Fruit fly (Drosophila melanogaster) whole organism, embryonic: ENCODE data around the gene CG5815.

Experiments
- Atf6 ChIP-seq: fragments of 200-800 bp; sonication (Bioruptor generic); IDR thresholded peaks from 2 replicates; pipeline ENCODE4 v1.3.6; 2022; ENCODE audit warnings: missing biosample characterization, missing genetic modification characterization
- B-H2 ChIP-seq: fragments of 200-800 bp; sonication (Bioruptor generic); optimal IDR thresholded peaks from 2 replicates; lab custom pipeline; 2018; ENCODE audit warnings: missing biosample characterization, mild to moderate bottlenecking, missing genetic modification characterization
- CG10209 ChIP-seq: fragments of 200-800 bp; sonication (Bioruptor generic); optimal IDR thresholded peaks from 3 replicates; lab custom pipeline; 2017; ENCODE audit warnings: missing biosample characterization, mild to moderate bottlenecking, missing genetic modification characterization, missing genetic modification reagents
- CG10462 ChIP-seq: fragments of 200-800 bp; sonication (Bioruptor generic); optimal IDR thresholded peaks from 2 replicates; lab custom pipeline; 2016; ENCODE audit warnings: missing biosample characterization, missing genetic modification characterization
- CG10654 ChIP-seq: fragments of 200-800 bp; sonication (Bioruptor generic); optimal IDR thresholded peaks from 2 replicates; lab custom pipeline; 2016; ENCODE audit warnings: missing biosample characterization, missing genetic modification characterization
- CG10979 ChIP-seq: fragments of 200-800 bp; sonication (Bioruptor generic); optimal IDR thresholded peaks from 2 replicates; lab custom pipeline; 2018; ENCODE audit warnings: missing biosample characterization, mild to moderate bottlenecking, missing genetic modification characterization, moderate library complexity
- CG11093 ChIP-seq: fragments of 200-800 bp; sonication (Bioruptor generic); IDR thresholded peaks from 3 replicates; pipeline ENCODE4 v1.3.6; 2022; ENCODE audit warnings: missing biosample characterization, missing genetic modification characterization
- CG12104 ChIP-seq: fragments of 200-800 bp; sonication (Bioruptor generic); optimal IDR thresholded peaks from 3 replicates; lab custom pipeline; 2016; ENCODE audit warnings: missing biosample characterization, missing genetic modification characterization
- CG12744 ChIP-seq: fragments of 200-800 bp; sonication (Bioruptor generic); optimal IDR thresholded peaks from 2 replicates; lab custom pipeline; 2016; ENCODE audit warnings: missing biosample characterization, missing genetic modification characterization
- CG14710 ChIP-seq: fragments of 200-800 bp; sonication (Bioruptor generic); optimal IDR thresholded peaks from 3 replicates; lab custom pipeline; 2019; ENCODE audit warnings: missing biosample characterization, mild to moderate bottlenecking, missing genetic modification characterization, moderate library complexity
- CG1603 ChIP-seq: fragments of 200-800 bp; sonication (Bioruptor generic); optimal IDR thresholded peaks from 2 replicates; lab custom pipeline; 2019; ENCODE audit warnings: missing biosample characterization, mild to moderate bottlenecking, missing genetic modification characterization, moderate library complexity
- CG17385 ChIP-seq: fragments of 200-800 bp; sonication (Bioruptor generic); optimal IDR thresholded peaks from 3 replicates; lab custom pipeline; 2018; ENCODE audit warnings: missing biosample characterization, mild to moderate bottlenecking, missing genetic modification characterization
- CG17829 ChIP-seq: fragments of 200-800 bp; optimal IDR thresholded peaks from 2 replicates; lab custom pipeline; 2019; ENCODE audit warnings: missing biosample characterization, mild to moderate bottlenecking, missing genetic modification characterization, moderate library complexity
- CG1792 ChIP-seq: fragments of 200-800 bp; sonication (Bioruptor generic); optimal IDR thresholded peaks from 2 replicates; lab custom pipeline; 2016; ENCODE audit warnings: missing biosample characterization, missing genetic modification characterization
- CG2129 ChIP-seq: fragments of 200-800 bp; sonication (Bioruptor generic); IDR thresholded peaks from 2 replicates; pipeline ENCODE4 v1.3.6; 2022; ENCODE audit warnings: missing biosample characterization, missing genetic modification characterization; ENCODE audit not compliant: partially characterized antibody
- CG30403 ChIP-seq: fragments of 200-800 bp; sonication (Bioruptor generic); optimal IDR thresholded peaks from 3 replicates; lab custom pipeline; 2016; ENCODE audit warnings: missing biosample characterization, missing genetic modification characterization
- CG31365 ChIP-seq: fragments of 200-800 bp; sonication (Bioruptor generic); optimal IDR thresholded peaks from 2 replicates; lab custom pipeline; 2018; ENCODE audit warnings: missing biosample characterization, mild to moderate bottlenecking, missing genetic modification characterization
- CG31388 ChIP-seq: fragments of 200-800 bp; sonication (Bioruptor generic); optimal IDR thresholded peaks from 2 replicates; lab custom pipeline; 2016; ENCODE audit warnings: missing biosample characterization, missing genetic modification characterization
- CG34422 ChIP-seq: fragments of 200-800 bp; sonication (Bioruptor generic); IDR thresholded peaks from 3 replicates; pipeline ENCODE4 v1.3.6; 2022; ENCODE audit warnings: missing biosample characterization, missing genetic modification characterization
- CG3838 ChIP-seq: fragments of 200-800 bp; sonication (Bioruptor generic); optimal IDR thresholded peaks from 3 replicates; lab custom pipeline; 2016; ENCODE audit warnings: missing biosample characterization, missing genetic modification characterization
- CG3847 ChIP-seq: fragments of 200-800 bp; sonication (Bioruptor generic); IDR thresholded peaks from 2 replicates; pipeline ENCODE4 v1.3.6; 2022; ENCODE audit warnings: missing biosample characterization, missing genetic modification characterization
- CG4617 ChIP-seq: fragments of 200-800 bp; sonication (Bioruptor generic); optimal IDR thresholded peaks from 3 replicates; lab custom pipeline; 2016; ENCODE audit warnings: missing biosample characterization, missing genetic modification characterization, borderline replicate concordance
- CG5180 ChIP-seq: fragments of 200-800 bp; sonication (Bioruptor generic); optimal IDR thresholded peaks from 3 replicates; lab custom pipeline; 2017; ENCODE audit warnings: missing biosample characterization, missing genetic modification characterization, mild to moderate bottlenecking, moderate library complexity, missing genetic modification reagents
- CG6683 ChIP-seq: fragments of 200-800 bp; sonication (Bioruptor generic); optimal IDR thresholded peaks from 2 replicates; lab custom pipeline; 2017; ENCODE audit warnings: missing biosample characterization, mild to moderate bottlenecking, missing genetic modification characterization, missing genetic modification reagents
- Dbx ChIP-seq: fragments of 200-800 bp; sonication (Bioruptor generic); IDR thresholded peaks from 3 replicates; pipeline ENCODE4 v1.3.6; 2022; ENCODE audit warnings: missing biosample characterization, missing genetic modification characterization
- Dll ChIP-seq: fragments of 200-800 bp; sonication (Bioruptor generic); IDR thresholded peaks from 4 replicates; pipeline ENCODE4 v1.3.6; 2022; ENCODE audit warnings: missing biosample characterization, missing genetic modification characterization; ENCODE audit not compliant: partially characterized antibody
- E2f1 ChIP-seq: fragments of 200-800 bp; sonication (Bioruptor generic); IDR thresholded peaks from 2 replicates; pipeline ENCODE4 v1.3.6; 2022; ENCODE audit warnings: missing biosample characterization, missing genetic modification characterization
- Ets65A ChIP-seq: fragments of 200-800 bp; sonication (Bioruptor generic); peaks from one replicate; lab custom pipeline; 2016; ENCODE audit warnings: missing biosample characterization, missing genetic modification characterization
- H2.0 ChIP-seq: fragments of 200-800 bp; sonication (Bioruptor generic); IDR thresholded peaks from 2 replicates; pipeline ENCODE4 v1.3.6; 2022; ENCODE audit warnings: missing biosample characterization, missing genetic modification characterization
- HLH54F ChIP-seq: fragments of 200-800 bp; sonication (Bioruptor generic); optimal IDR thresholded peaks from 3 replicates; lab custom pipeline; 2016; ENCODE audit warnings: missing biosample characterization, missing genetic modification characterization
- Hr3 ChIP-seq: fragments of 200-800 bp; sonication (Bioruptor generic); optimal IDR thresholded peaks from 3 replicates; lab custom pipeline; 2016; ENCODE audit warnings: missing biosample characterization, missing genetic modification characterization
- Lhr ChIP-seq: fragments of 200-800 bp; sonication (Bioruptor generic); optimal IDR thresholded peaks from 3 replicates; lab custom pipeline; 2017; ENCODE audit warnings: mild to moderate bottlenecking, missing biosample characterization, missing genetic modification reagents, missing genetic modification characterization
- Oli ChIP-seq: fragments of 200-800 bp; sonication (Bioruptor generic); optimal IDR thresholded peaks from 2 replicates; lab custom pipeline; 2018; ENCODE audit warnings: missing biosample characterization, mild to moderate bottlenecking, missing genetic modification characterization, moderate library complexity
- Optix ChIP-seq: fragments of 200-800 bp; sonication (Bioruptor generic); IDR thresholded peaks from 3 replicates; pipeline ENCODE4 v1.3.6; 2022; ENCODE audit warnings: missing biosample characterization, missing genetic modification characterization
- Ptx1 ChIP-seq: fragments of 200-800 bp; sonication (Bioruptor generic); IDR thresholded peaks from 2 replicates; pipeline ENCODE4 v1.3.6; 2022; ENCODE audit warnings: missing biosample characterization, missing genetic modification characterization
- Stat92E ChIP-seq, 3 experiments: fragments of >200 bp in 2 of 3; fragments of 200-800 bp in 1 of 3; sonication (Bioruptor generic) in 1 of 3; optimal IDR thresholded peaks; 2 replicates each; lab custom pipeline; 2017 to 2019; ENCODE audit warnings: missing biosample characterization in 3 of 3, missing genetic modification characterization in 3 of 3, mild to moderate bottlenecking in 1 of 3, moderate library complexity in 1 of 3
- TFAM ChIP-seq: fragments of 200-800 bp; sonication (Bioruptor generic); optimal IDR thresholded peaks from 2 replicates; lab custom pipeline; 2017; ENCODE audit warnings: missing biosample characterization, missing genetic modification characterization, inconsistent platforms
- ato ChIP-seq: fragments of 200-800 bp; sonication (Bioruptor generic); IDR thresholded peaks from 2 replicates; pipeline ENCODE4 v1.3.6; 2022; ENCODE audit warnings: missing biosample characterization, missing genetic modification characterization; ENCODE audit not compliant: partially characterized antibody
- bigmax ChIP-seq: fragments of 200-800 bp; sonication (Bioruptor generic); optimal IDR thresholded peaks from 2 replicates; lab custom pipeline; 2018; ENCODE audit warnings: missing biosample characterization, mild to moderate bottlenecking, missing genetic modification characterization
- corto ChIP-seq: fragments of 200-800 bp; sonication (Bioruptor generic); optimal IDR thresholded peaks from 2 replicates; lab custom pipeline; 2016; ENCODE audit warnings: missing biosample characterization, mild to moderate bottlenecking, missing genetic modification characterization, moderate library complexity
- croc ChIP-seq: fragments of 200-800 bp; sonication (Bioruptor generic); conservative IDR thresholded peaks from 3 replicates; pipeline ENCODE4 v1.3.6; 2022; ENCODE audit warnings: missing biosample characterization, missing genetic modification characterization
- dan ChIP-seq: fragments of 200-800 bp; sonication (Bioruptor generic); IDR thresholded peaks from 2 replicates; pipeline ENCODE4 v1.3.6; 2022; ENCODE audit warnings: missing biosample characterization, missing genetic modification characterization
- exex ChIP-seq: fragments of 200-800 bp; sonication (Bioruptor generic); optimal IDR thresholded peaks from 4 replicates; lab custom pipeline; 2018; ENCODE audit warnings: missing biosample characterization, mild to moderate bottlenecking, missing genetic modification characterization, moderate library complexity
- hbn ChIP-seq: fragments of 200-800 bp; sonication (Bioruptor generic); IDR thresholded peaks from 2 replicates; pipeline ENCODE4 v1.3.6; 2022; ENCODE audit warnings: missing biosample characterization, missing genetic modification characterization; ENCODE audit not compliant: partially characterized antibody
- lbe ChIP-seq: fragments of 200-800 bp; sonication (Bioruptor generic); optimal IDR thresholded peaks from 2 replicates; lab custom pipeline; 2016; ENCODE audit warnings: missing biosample characterization, mild to moderate bottlenecking, missing genetic modification characterization
- nerfin-2 ChIP-seq: fragments of 200-800 bp; sonication (Bioruptor generic); IDR thresholded peaks from 2 replicates; pipeline ENCODE4 v1.3.6; 2022; ENCODE audit warnings: missing biosample characterization, missing genetic modification characterization; ENCODE audit not compliant: partially characterized antibody
- odd ChIP-seq: fragments of 200-800 bp; sonication (Bioruptor generic); optimal IDR thresholded peaks from 2 replicates; lab custom pipeline; 2017; ENCODE audit warnings: missing biosample characterization, mild to moderate bottlenecking, missing genetic modification characterization
- row ChIP-seq: fragments of 200-800 bp; sonication (Bioruptor generic); IDR thresholded peaks from 3 replicates; pipeline ENCODE4 v1.3.6; 2022; ENCODE audit warnings: missing biosample characterization, missing genetic modification characterization
- tin ChIP-seq: fragments of 200-800 bp; sonication (Bioruptor generic); optimal IDR thresholded peaks from 3 replicates; lab custom pipeline; 2016; ENCODE audit warnings: missing biosample characterization, missing genetic modification characterization
- tll ChIP-seq, 2 experiments: fragments of 200-800 bp in 1 of 2; fragments of >200 bp in 1 of 2; sonication (Bioruptor generic) in 1 of 2; optimal IDR thresholded peaks; 2 replicates each; lab custom pipeline; 2017 to 2019; ENCODE audit warnings: missing biosample characterization in 2 of 2, missing genetic modification characterization in 2 of 2, mild to moderate bottlenecking in 1 of 2, moderate library complexity in 1 of 2
- wek ChIP-seq: fragments of 200-800 bp; sonication (Bioruptor generic); optimal IDR thresholded peaks from 3 replicates; lab custom pipeline; 2018; ENCODE audit warnings: missing biosample characterization, mild to moderate bottlenecking, missing genetic modification characterization, moderate library complexity

CG5815 gene

dm6 chr3R:27151516-27151823 is 39.1 kb downstream of the CG5815 start, which contains the start of gene Men-b (continued):
- TF ChIP-seq CG12744 (GFP tag; lab: Kevin White, UChicago) (no peak), CG2129 (GFP tag; lab: Robert Waterston, UW) (no peak), odd (GFP tag; lab: Kevin White, UChicago) (no peak), CG12104 (GFP tag; lab: Kevin White, UChicago) (no peak), row (GFP tag; lab: Robert Waterston, UW) (no peak; the same call in 2 of the 3 replicates), corto (no peak), Dbx (GFP tag; lab: Robert Waterston, UW) (peak; percentile 70), hbn (GFP tag; lab: Robert Waterston, UW) (no peak; the same call in none of the 2 replicates), CG10462 (GFP tag; lab: Kevin White, UChicago) (no peak), nerfin-2 (GFP tag; lab: Robert Waterston, UW) (no peak), dan (no peak), Oli (no peak), Ets65A (GFP tag; lab: Kevin White, UChicago) (no peak), wek (GFP tag; lab: Kevin White, UChicago) (no peak), CG31365 (tag; lab: Kevin White, UChicago) (no peak), Lhr (GFP tag; lab: Kevin White, UChicago) (peak; percentile 94), Stat92E (GFP tag; optimal IDR thresholded peaks at IDR 0.05; lab: Kevin White, UChicago) (no peak), CG11093 (GFP tag; lab: Robert Waterston, UW) (no peak), CG3847 (GFP tag; lab: Robert Waterston, UW) (peak; percentile 19; the same call in 1 of the 2 replicates), croc (GFP tag; lab: Robert Waterston, UW) (no peak), CG3838 (GFP tag; lab: Kevin White, UChicago) (no peak), E2f1 (peak; percentile 17; the same call in 1 of the 2 replicates), exex (tag; lab: Kevin White, UChicago) (no peak), ato (GFP tag; lab: Robert Waterston, UW) (0 out of 2 replicates have a peak, but pooled peaks have one; percentile 7), CG10209 (GFP tag; lab: Kevin White, UChicago) (no peak), CG1792 (GFP tag; lab: Kevin White, UChicago) (no peak), B-H2 (GFP tag; lab: Kevin White, UChicago) (no peak), CG10654 (GFP tag; lab: Kevin White, UChicago) (no peak), CG34422 (GFP tag; lab: Robert Waterston, UW) (peak; percentile 32; the same call in 1 of the 3 replicates), tin (GFP tag; lab: Kevin White, UChicago) (no peak), CG17829 (tag; lab: Kevin White, UChicago) (no peak), CG1603 (peak; percentile 78), CG10979 (tag; lab: Kevin White, UChicago) (no peak), CG17385 (GFP tag; lab: Kevin White, UChicago) (no peak), tll (GFP tag; optimal IDR thresholded peaks at IDR 0.05; lab: Kevin White, UChicago) (no peak), HLH54F (GFP tag; lab: Kevin White, UChicago) (no peak), CG4617 (GFP tag; lab: Kevin White, UChicago) (no peak), TFAM (GFP tag; lab: Kevin White, UChicago) (no peak), bigmax (GFP tag; lab: Kevin White, UChicago) (no peak), CG14710 (tag; lab: Kevin White, UChicago) (no peak), Optix (GFP tag; lab: Robert Waterston, UW) (no peak), CG6683 (no peak), lbe (GFP tag; lab: Kevin White, UChicago) (no peak), CG5180 (GFP tag; lab: Kevin White, UChicago) (no peak), Ptx1 (GFP tag; lab: Robert Waterston, UW) (no peak), Atf6 (GFP tag; lab: Robert Waterston, UW) (no peak), CG30403 (no peak), H2.0 (GFP tag; lab: Robert Waterston, UW) (no peak), CG31388 (GFP tag; lab: Kevin White, UChicago) (no peak), Dll (GFP tag; lab: Robert Waterston, UW) (no peak; the same call in 3 of the 4 replicates), Hr3 (GFP tag; lab: Kevin White, UChicago) (no peak)
